Worm (Caenorhabditis elegans) whole organism, L4 larva: Measurements from ENCODE around the gene C18D4.4.
A peak's percentile ranks its signal among the peaks of the same experiment; 100 is the strongest.

Experiments used
- D1046.2 ChIP-seq: fragments of 200-800 bp; sonication (Bioruptor generic); IDR thresholded peaks from 2 replicates; pipeline ENCODE4 v1.3.6; 2022; ENCODE audit warnings: missing genetic modification characterization, missing compliant biosample characterization
- F49E8.2 ChIP-seq: sonication (generic microtip); optimal IDR thresholded peaks from 2 replicates; lab custom pipeline; 2016; ENCODE audit warnings: missing compliant biosample characterization, mild to moderate bottlenecking, missing genetic modification characterization, borderline replicate concordance
- R02D3.7 ChIP-seq: fragments of 150-350 bp; sonication (generic microtip); optimal IDR thresholded peaks from 3 replicates; lab custom pipeline; 2014; ENCODE audit warnings: missing biosample characterization, missing genetic modification characterization
- ZK546.5 ChIP-seq, 2 experiments: sonication (generic microtip); optimal IDR thresholded peaks; 2 replicates each; lab custom pipeline; 2017; ENCODE audit warnings: missing biosample characterization in 2 of 2, missing genetic modification characterization in 2 of 2
- aly-2 ChIP-seq: sonication (generic microtip); optimal IDR thresholded peaks from 2 replicates; lab custom pipeline; 2018; ENCODE audit warnings: missing biosample characterization, missing genetic modification characterization
- ama-1 ChIP-seq: fragments of 150-350 bp; optimal IDR thresholded peaks from 2 replicates; lab custom pipeline; 2014; ENCODE audit warnings: inconsistent platforms, mixed read lengths
- ceh-28 ChIP-seq: fragments of 150-350 bp; optimal IDR thresholded peaks from 2 replicates; lab custom pipeline; 2014; ENCODE audit warnings: missing biosample characterization, missing genetic modification reagents, missing genetic modification characterization
- ceh-32 ChIP-seq: sonication (generic microtip); optimal IDR thresholded peaks from 2 replicates; lab custom pipeline; 2016; ENCODE audit warnings: mild to moderate bottlenecking, missing genetic modification characterization, missing compliant biosample characterization; ENCODE audit not compliant: poor library complexity
- ceh-44 ChIP-seq: fragments of 200-800 bp; sonication (Bioruptor generic); IDR thresholded peaks from 2 replicates; pipeline ENCODE4 v1.3.6; 2022; ENCODE audit warnings: missing genetic modification reagents, missing genetic modification characterization, missing compliant biosample characterization
- ceh-62 ChIP-seq: sonication (generic microtip); optimal IDR thresholded peaks from 2 replicates; lab custom pipeline; 2017; ENCODE audit warnings: missing biosample characterization, missing genetic modification characterization
- daf-16 ChIP-seq, 3 experiments: sonication (generic microtip); optimal IDR thresholded peaks; 2 replicates each; lab custom pipeline; 2016 to 2017; ENCODE audit warnings: missing genetic modification characterization in 3 of 3, missing genetic modification reagents in 3 of 3, mild to moderate bottlenecking in 2 of 3, missing compliant biosample characterization in 2 of 3, missing biosample characterization in 1 of 3, moderate library complexity in 1 of 3
- dpl-1 ChIP-seq: fragments of 150-350 bp; optimal IDR thresholded peaks from 2 replicates; lab custom pipeline; 2014; ENCODE audit warnings: missing biosample characterization, missing genetic modification reagents, missing genetic modification characterization
- dve-1 ChIP-seq: sonication (generic microtip); optimal IDR thresholded peaks from 2 replicates; lab custom pipeline; 2017; ENCODE audit warnings: antibody characterized with exemption, mild to moderate bottlenecking, missing genetic modification characterization, missing compliant biosample characterization; ENCODE audit not compliant: insufficient read depth
- egl-43 ChIP-seq: fragments of 200-800 bp; sonication (Bioruptor generic); IDR thresholded peaks from 2 replicates; pipeline ENCODE4 v1.3.6; 2022; ENCODE audit warnings: missing genetic modification reagents, missing genetic modification characterization, missing compliant biosample characterization
- fkh-10 ChIP-seq: fragments of 150-350 bp; optimal IDR thresholded peaks from 2 replicates; lab custom pipeline; 2014; ENCODE audit warnings: missing biosample characterization, missing genetic modification reagents, missing genetic modification characterization
- fos-1 ChIP-seq: fragments of 150-350 bp; optimal IDR thresholded peaks from 2 replicates; lab custom pipeline; 2014; ENCODE audit warnings: missing biosample characterization, missing genetic modification characterization
- gei-8 ChIP-seq: fragments of 200-800 bp; sonication (Bioruptor generic); optimal IDR thresholded peaks from 2 replicates; lab custom pipeline; 2018; ENCODE audit warnings: mild to moderate bottlenecking, missing genetic modification characterization, missing compliant biosample characterization
- hif-1 ChIP-seq, 2 experiments: sonication (generic microtip); optimal IDR thresholded peaks; 2 replicates each; lab custom pipeline; 2016 to 2017; ENCODE audit warnings: missing compliant biosample characterization in 2 of 2, missing genetic modification characterization in 2 of 2, missing genetic modification reagents in 2 of 2, missing genotype in 2 of 2, mild to moderate bottlenecking in 1 of 2
- hlh-11 ChIP-seq: fragments of 200-800 bp; sonication (Bioruptor generic); optimal IDR thresholded peaks from 2 replicates; lab custom pipeline; 2018; ENCODE audit warnings: mild to moderate bottlenecking, missing genetic modification characterization, missing compliant biosample characterization
- hmg-1.1 ChIP-seq: fragments of 200-800 bp; sonication (Bioruptor generic); IDR thresholded peaks from 2 replicates; pipeline ENCODE4 v1.3.6; 2022; ENCODE audit warnings: missing genetic modification reagents, missing genetic modification characterization, missing compliant biosample characterization
- lin-1 ChIP-seq: fragments of 200-800 bp; sonication (Bioruptor generic); IDR thresholded peaks from 2 replicates; pipeline ENCODE4 v1.3.6; 2022; ENCODE audit warnings: missing genetic modification reagents, missing genetic modification characterization, missing compliant biosample characterization
- lin-13 ChIP-seq: fragments of 150-350 bp; optimal IDR thresholded peaks from 2 replicates; lab custom pipeline; 2014; ENCODE audit warnings: missing biosample characterization, missing genetic modification reagents, missing genetic modification characterization
- lin-38 ChIP-seq: fragments of 200-800 bp; sonication (Bioruptor generic); IDR thresholded peaks from 2 replicates; pipeline ENCODE4 v1.3.6; 2022; ENCODE audit warnings: missing genetic modification reagents, missing genetic modification characterization, missing compliant biosample characterization
- madf-5 ChIP-seq, 2 experiments: fragments of 200-800 bp; sonication (Bioruptor generic); IDR thresholded peaks; 2 replicates each; pipeline ENCODE4 v1.3.6; 2022; ENCODE audit warnings: missing compliant biosample characterization in 2 of 2, missing genetic modification characterization in 2 of 2
- mdl-1 ChIP-seq, 2 experiments: fragments of 150-350 bp in 1 of 2; sonication (generic microtip) in 1 of 2; optimal IDR thresholded peaks; 2 replicates each; lab custom pipeline; 2014 to 2017; ENCODE audit warnings: missing biosample characterization in 2 of 2, missing genetic modification characterization in 2 of 2
- mdt-29 ChIP-seq: fragments of 200-800 bp; sonication (Bioruptor generic); IDR thresholded peaks from 2 replicates; pipeline ENCODE4 v1.3.6; 2022; ENCODE audit warnings: missing genetic modification reagents, missing genetic modification characterization, missing compliant biosample characterization
- mep-1 ChIP-seq: fragments of 150-350 bp; sonication (generic microtip); optimal IDR thresholded peaks from 3 replicates; lab custom pipeline; 2014; ENCODE audit warnings: missing biosample characterization, missing genetic modification characterization
- nhr-102 ChIP-seq: sonication (generic microtip); optimal IDR thresholded peaks from 2 replicates; lab custom pipeline; 2016; ENCODE audit warnings: mild to moderate bottlenecking, missing genetic modification characterization, moderate library complexity, missing compliant biosample characterization
- nhr-11 ChIP-seq: fragments of 150-350 bp; optimal IDR thresholded peaks from 2 replicates; lab custom pipeline; 2014; ENCODE audit warnings: missing biosample characterization, missing genetic modification characterization
- nhr-237 ChIP-seq: sonication (generic microtip); optimal IDR thresholded peaks from 2 replicates; lab custom pipeline; 2017; ENCODE audit warnings: missing biosample characterization, missing genetic modification characterization
- nhr-25 ChIP-seq: sonication (generic microtip); optimal IDR thresholded peaks from 2 replicates; lab custom pipeline; 2017; ENCODE audit warnings: missing genetic modification characterization, mild to moderate bottlenecking, missing compliant biosample characterization, antibody characterized with exemption, moderate library complexity, borderline replicate concordance; ENCODE audit not compliant: insufficient read depth
- nhr-28 ChIP-seq: fragments of 150-350 bp; optimal IDR thresholded peaks from 2 replicates; lab custom pipeline; 2014; ENCODE audit warnings: missing biosample characterization, missing genetic modification characterization
- nhr-42 ChIP-seq: fragments of 200-800 bp; sonication (Bioruptor generic); IDR thresholded peaks from 2 replicates; pipeline ENCODE4 v1.3.6; 2022; ENCODE audit warnings: missing genetic modification characterization, missing compliant biosample characterization
- nhr-76 ChIP-seq: fragments of 150-350 bp; optimal IDR thresholded peaks from 2 replicates; lab custom pipeline; 2014; ENCODE audit warnings: missing biosample characterization, missing genetic modification characterization
- nhr-77 ChIP-seq: fragments of 150-350 bp; optimal IDR thresholded peaks from 2 replicates; lab custom pipeline; 2014; ENCODE audit warnings: missing biosample characterization, missing genetic modification characterization
- pha-4 ChIP-seq, 2 experiments: fragments of 150-350 bp in 1 of 2; fragments of 200-800 bp in 1 of 2; sonication (Bioruptor generic) in 1 of 2; IDR thresholded peaks in 1 of 2; optimal IDR thresholded peaks in 1 of 2; 2 replicates each; pipeline versions ENCODE4 v1.3.6 to Lab custom; 2014 to 2022; ENCODE audit warnings: missing genetic modification characterization in 2 of 2, missing genetic modification reagents in 2 of 2, missing biosample characterization in 1 of 2, missing compliant biosample characterization in 1 of 2
- php-3 ChIP-seq: fragments of 200-800 bp; sonication (Bioruptor generic); IDR thresholded peaks from 2 replicates; pipeline ENCODE4 v1.3.6; 2022; ENCODE audit warnings: missing genetic modification reagents, missing genetic modification characterization, missing compliant biosample characterization
- pqm-1 ChIP-seq: sonication (generic microtip); optimal IDR thresholded peaks from 2 replicates; lab custom pipeline; 2017; ENCODE audit warnings: missing biosample characterization, missing genetic modification characterization
- spr-3 ChIP-seq: fragments of 200-800 bp; sonication (Bioruptor generic); optimal IDR thresholded peaks from 2 replicates; lab custom pipeline; 2018; ENCODE audit warnings: mild to moderate bottlenecking, missing genetic modification characterization, missing compliant biosample characterization
- unc-130 ChIP-seq: sonication (generic microtip); optimal IDR thresholded peaks from 2 replicates; lab custom pipeline; 2016; ENCODE audit warnings: missing genetic modification reagents, missing genetic modification characterization, missing compliant biosample characterization
- unc-39 ChIP-seq: sonication (generic microtip); optimal IDR thresholded peaks from 2 replicates; lab custom pipeline; 2017; ENCODE audit warnings: missing biosample characterization, missing genetic modification characterization
- unc-62 ChIP-seq, 3 experiments: fragments of 150-350 bp in 1 of 3; sonication (generic microtip); optimal IDR thresholded peaks in 2 of 3; peaks in 1 of 3; 1 replicate in 1 of 3; 2 replicates in 2 of 3; lab custom pipeline; 2014 to 2017; ENCODE audit warnings: missing biosample characterization in 3 of 3, missing genetic modification characterization in 3 of 3, missing genetic modification reagents in 3 of 3, missing genotype in 1 of 3

The C18D4.4 gene

ce11 chrV:17558946-17559345 is 27.6 kb upstream of the C18D4.4 start, which contains the start of gene fbxa-172:
Gene fbxa-172 (plus strand): TSS chrV:17559246.
- TF ChIP-seq hif-1 (tag; optimal IDR thresholded peaks at IDR 0.05; lab: Kevin White, UChicago) = no peak
- TF ChIP-seq nhr-102 = no peak
- no peak for TF ChIP-seq php-3 (GFP tag; lab: Robert Waterston, UW)
- no peak for TF ChIP-seq mdl-1 (tag; optimal IDR thresholded peaks at IDR 0.05; lab: Kevin White, UChicago)
- no peak for TF ChIP-seq fos-1 (tag; lab: Kevin White, UChicago)
- TF ChIP-seq nhr-11 (tag; lab: Kevin White, UChicago) = no peak
- no peak for TF ChIP-seq ceh-32 (tag; lab: Kevin White, UChicago)
- no peak for TF ChIP-seq unc-130
- no peak for TF ChIP-seq gei-8 (GFP tag; lab: Kevin White, UChicago)
- TF ChIP-seq ceh-28 = no peak
- TF ChIP-seq nhr-237 (tag; lab: Kevin White, UChicago) = no peak
- no peak for TF ChIP-seq hlh-11
- TF ChIP-seq mdt-29 (GFP tag; lab: Robert Waterston, UW) = no peak
- no peak for TF ChIP-seq unc-39 (tag; lab: Kevin White, UChicago)
- TF ChIP-seq aly-2 = no peak
- TF ChIP-seq, all 104 proteins: peak for 0

DNA sequence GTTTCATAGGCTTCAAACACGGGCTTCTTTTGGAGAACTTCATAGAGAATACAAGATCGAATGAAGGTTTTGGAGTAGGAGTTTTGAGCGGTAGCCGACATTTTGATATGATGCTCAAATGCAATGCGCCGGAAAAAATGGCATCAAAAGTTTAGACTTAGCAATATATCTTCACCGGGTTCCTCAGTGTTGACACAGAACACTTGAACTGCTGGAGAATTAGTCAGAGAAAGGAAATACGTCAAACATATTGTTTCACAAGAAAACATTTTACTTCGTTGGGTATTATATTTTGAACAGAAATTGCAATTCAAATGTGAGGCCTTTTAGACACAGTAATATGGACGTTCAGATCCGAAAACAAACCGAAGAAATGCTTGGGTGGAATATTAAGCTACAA is 27.1 kb upstream of the C18D4.4 start, which contains the start of gene fbxa-174:
TSS of gene fbxa-174 (minus strand) at position 101 of the 400 bp plus-strand sequence.
- no peak for TF ChIP-seq ZK546.5 (tag; optimal IDR thresholded peaks at IDR 0.05; lab: Kevin White, UChicago)
- no peak for TF ChIP-seq unc-39 (tag; lab: Kevin White, UChicago)
- TF ChIP-seq lin-38 (GFP tag; lab: Robert Waterston, UW) = no peak
- TF ChIP-seq ama-1 (lab: Kevin White, UChicago) = no peak
- TF ChIP-seq spr-3 (GFP tag; lab: Kevin White, UChicago) = no peak
- no peak for TF ChIP-seq nhr-28 (tag; lab: Kevin White, UChicago)

- TF ChIP-seq hif-1 (tag; optimal IDR thresholded peaks at IDR 0.05; lab: Kevin White, UChicago) (no peak), madf-5 (GFP tag; IDR thresholded peaks at IDR 0.05; lab: Robert Waterston, UW) (no peak), nhr-25 (tag; lab: Kevin White, UChicago) (no peak), ceh-62 (tag; lab: Kevin White, UChicago) (no peak), ceh-28 (no peak), ceh-44 (GFP tag; lab: Robert Waterston, UW) (no peak), fos-1 (tag; lab: Kevin White, UChicago) (no peak), spr-3 (GFP tag; lab: Kevin White, UChicago) (no peak), nhr-42 (GFP tag; lab: Robert Waterston, UW) (no peak), lin-1 (no peak), hlh-11 (no peak)
Measured at ce11 chrV:17552759-17553158, 21.4 kb upstream of the C18D4.4 start, which contains the start of gene C38D9.8. Gene C38D9.8 (minus strand): TSS chrV:17552859.

DNA sequence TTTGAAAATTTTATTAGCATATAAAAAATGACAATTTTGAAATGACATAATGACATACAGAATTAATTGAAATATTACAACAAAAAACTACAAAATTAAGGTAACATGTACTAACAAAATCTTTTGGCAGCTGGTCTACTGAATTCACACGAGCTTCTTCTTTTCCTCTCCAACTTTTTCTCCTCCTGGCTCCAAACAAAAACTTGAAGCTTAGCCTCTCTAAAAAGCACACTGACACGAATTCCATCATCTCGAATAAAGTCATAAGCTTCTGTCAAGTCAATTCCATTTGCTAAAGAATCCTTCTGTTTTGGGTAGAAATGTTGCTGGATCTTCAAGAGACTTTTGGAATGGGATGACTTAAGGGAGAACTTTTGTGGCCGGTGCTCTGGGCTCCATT is 20.1 kb upstream of the C18D4.4 start:
- TF ChIP-seq unc-62 (GFP tag; optimal IDR thresholded peaks at IDR 0.05 in 1 of 2; lab: Kevin White, UChicago) (peak in 1 of 2 experiments; percentile 91), unc-62 (tag; optimal IDR thresholded peaks at IDR 0.05; lab: Kevin White, UChicago) (no peak), lin-13 (GFP tag; lab: Kevin White, UChicago) (no peak), nhr-77 (tag; lab: Kevin White, UChicago) (no peak)
- TF ChIP-seq, all 104 proteins: peak for 1

- TF ChIP-seq dve-1 (tag; lab: Kevin White, UChicago) = peak; percentile 12
- TF ChIP-seq fkh-10 (GFP tag; lab: Kevin White, UChicago) = no peak
- TF ChIP-seq mep-1 (tag; lab: Kevin White, UChicago) = no peak
- no peak for TF ChIP-seq dpl-1 (GFP tag; lab: Kevin White, UChicago)
- TF ChIP-seq D1046.2 (GFP tag; lab: Robert Waterston, UW) = no peak
- no peak for TF ChIP-seq egl-43 (GFP tag; lab: Robert Waterston, UW)
- no peak for TF ChIP-seq ZK546.5 (tag; optimal IDR thresholded peaks at IDR 0.05; lab: Kevin White, UChicago)
- no peak for TF ChIP-seq pha-4 (GFP tag; IDR thresholded peaks at IDR 0.05; lab: Robert Waterston, UW)
- no peak for TF ChIP-seq pha-4 (tag; optimal IDR thresholded peaks at IDR 0.05; lab: Kevin White, UChicago)
- no peak for TF ChIP-seq daf-16 (GFP tag; optimal IDR thresholded peaks at IDR 0.05; lab: Kevin White, UChicago)
- TF ChIP-seq daf-16 (tag; optimal IDR thresholded peaks at IDR 0.05; lab: Kevin White, UChicago) = peak; percentile 65
- TF ChIP-seq R02D3.7 (tag; lab: Kevin White, UChicago) = no peak
- peak; percentile 32 for TF ChIP-seq pqm-1
- TF ChIP-seq F49E8.2 (tag; lab: Kevin White, UChicago) = no peak
- no peak for TF ChIP-seq hmg-1.1 (GFP tag; lab: Robert Waterston, UW)
- no peak for TF ChIP-seq nhr-76 (tag; lab: Kevin White, UChicago)
Measured at ce11 chrV:17549362-17549761, 18.1 kb upstream of the C18D4.4 start, which contains the start of gene fbxa-176. Gene fbxa-176 (plus strand): TSS chrV:17549675.
